Worm (Caenorhabditis elegans) whole organism, L4/young adult: ENCODE data around the gene M03F4.6.

Experiments used
- W03F9.2 ChIP-seq: fragments of 150-350 bp; optimal IDR thresholded peaks from 2 replicates; lab custom pipeline; 2014; ENCODE audit warnings: missing biosample characterization, missing genetic modification characterization
- him-1 ChIP-seq: sonication (generic microtip); optimal IDR thresholded peaks from 2 replicates; lab custom pipeline; 2016; ENCODE audit warnings: missing genotype, missing genetic modification reagents, missing genetic modification characterization, missing compliant biosample characterization

- TF ChIP-seq him-1 (tag; lab: Kevin White, UChicago) = no peak
- no peak for TF ChIP-seq W03F9.2 (tag; lab: Kevin White, UChicago)
Observed at ce11 chrX:5017591-5017990, 48.5 kb upstream of the M03F4.6 start, which contains the start of gene sek-3.
